Fruit fly (Drosophila melanogaster) whole organism, embryonic: ENCODE data around the gene CG13898.

Experiments used
- Atf-2 ChIP-seq: fragments of 200-800 bp; sonication (Bioruptor generic); optimal IDR thresholded peaks from 2 replicates; lab custom pipeline; 2016; ENCODE audit warnings: missing biosample characterization, missing genetic modification characterization
- Atf6 ChIP-seq: fragments of 200-800 bp; sonication (Bioruptor generic); IDR thresholded peaks from 2 replicates; pipeline ENCODE4 v1.3.6; 2022; ENCODE audit warnings: missing biosample characterization, missing genetic modification characterization
- CG10959 ChIP-seq: fragments of 200-800 bp; sonication (Bioruptor generic); IDR thresholded peaks from 2 replicates; pipeline ENCODE4 v1.3.6; 2022; ENCODE audit warnings: missing biosample characterization, missing genetic modification characterization
- CG11085 ChIP-seq: fragments of 200-800 bp; sonication (Bioruptor generic); IDR thresholded peaks from 2 replicates; pipeline ENCODE4 v1.3.6; 2022; ENCODE audit warnings: missing biosample characterization, missing genetic modification characterization
- CG13624 ChIP-seq: fragments of 200-800 bp; sonication (Bioruptor generic); optimal IDR thresholded peaks from 2 replicates; lab custom pipeline; 2016; ENCODE audit warnings: missing biosample characterization, missing genetic modification characterization
- CG15073 ChIP-seq: fragments of 200-800 bp; sonication (Bioruptor generic); optimal IDR thresholded peaks from 2 replicates; lab custom pipeline; 2016; ENCODE audit warnings: missing biosample characterization, missing genetic modification characterization
- CG1529 ChIP-seq: fragments of 200-800 bp; sonication (Bioruptor generic); optimal IDR thresholded peaks from 3 replicates; lab custom pipeline; 2018; ENCODE audit warnings: missing biosample characterization, missing genetic modification characterization
- CG15696 ChIP-seq: fragments of 200-800 bp; sonication (Bioruptor generic); optimal IDR thresholded peaks from 2 replicates; lab custom pipeline; 2019; ENCODE audit warnings: missing biosample characterization, mild to moderate bottlenecking, missing genetic modification characterization, moderate library complexity
- CG16779 ChIP-seq: fragments of 200-800 bp; sonication (Bioruptor generic); IDR thresholded peaks from 2 replicates; pipeline ENCODE4 v1.3.6; 2022; ENCODE audit warnings: missing biosample characterization, missing genetic modification characterization
- CG17186 ChIP-seq: fragments of 200-800 bp; sonication (Bioruptor generic); optimal IDR thresholded peaks from 3 replicates; lab custom pipeline; 2017; ENCODE audit warnings: missing biosample characterization, missing genetic modification reagents, missing genetic modification characterization
- CG17612 ChIP-seq: fragments of 200-800 bp; sonication (Bioruptor generic); IDR thresholded peaks from 2 replicates; pipeline ENCODE4 v1.3.6; 2022; ENCODE audit warnings: missing biosample characterization, missing genetic modification characterization
- CG18476 ChIP-seq: fragments of 200-800 bp; sonication (Bioruptor generic); optimal IDR thresholded peaks from 2 replicates; lab custom pipeline; 2016; ENCODE audit warnings: missing biosample characterization, mild to moderate bottlenecking, missing genetic modification characterization
- CG18599 ChIP-seq: fragments of 200-800 bp; sonication (Bioruptor generic); optimal IDR thresholded peaks from 3 replicates; lab custom pipeline; 2017; ENCODE audit warnings: missing biosample characterization, missing genetic modification characterization, mild to moderate bottlenecking, moderate library complexity, missing genetic modification reagents
- CG18764 ChIP-seq: fragments of 200-800 bp; sonication (Bioruptor generic); optimal IDR thresholded peaks from 3 replicates; lab custom pipeline; 2016; ENCODE audit warnings: missing biosample characterization, missing genetic modification characterization
- CG2116 ChIP-seq: fragments of 200-800 bp; sonication (Bioruptor generic); optimal IDR thresholded peaks from 3 replicates; lab custom pipeline; 2018; ENCODE audit warnings: missing biosample characterization, mild to moderate bottlenecking, missing genetic modification characterization
- CG2202 ChIP-seq: fragments of 200-800 bp; sonication (Bioruptor generic); optimal IDR thresholded peaks from 2 replicates; lab custom pipeline; 2018; ENCODE audit warnings: missing biosample characterization, mild to moderate bottlenecking, missing genetic modification characterization
- CG4404 ChIP-seq: fragments of 200-800 bp; sonication (Bioruptor generic); IDR thresholded peaks from 2 replicates; pipeline ENCODE4 v1.3.6; 2022; ENCODE audit warnings: missing biosample characterization, missing genetic modification characterization
- CG6854 ChIP-seq: fragments of 200-800 bp; sonication (Bioruptor generic); optimal IDR thresholded peaks from 3 replicates; lab custom pipeline; 2017; ENCODE audit warnings: missing biosample characterization, mild to moderate bottlenecking, missing genetic modification characterization
- CG8944 ChIP-seq: fragments of 200-800 bp; sonication (Bioruptor generic); optimal IDR thresholded peaks from 3 replicates; lab custom pipeline; 2016; ENCODE audit warnings: missing biosample characterization, missing genetic modification characterization
- CG9817 ChIP-seq: fragments of 200-800 bp; sonication (Bioruptor generic); optimal IDR thresholded peaks from 2 replicates; lab custom pipeline; 2018; ENCODE audit warnings: missing biosample characterization, mild to moderate bottlenecking, missing genetic modification characterization, moderate library complexity
- CHES-1-like ChIP-seq: fragments of 200-800 bp; sonication (Bioruptor generic); optimal IDR thresholded peaks from 2 replicates; lab custom pipeline; 2016; ENCODE audit warnings: missing biosample characterization, missing genetic modification characterization
- D19B ChIP-seq: fragments of 200-800 bp; sonication (Bioruptor generic); optimal IDR thresholded peaks from 2 replicates; lab custom pipeline; 2017; ENCODE audit warnings: missing biosample characterization, mild to moderate bottlenecking, missing genetic modification characterization
- Dbx ChIP-seq: fragments of 200-800 bp; sonication (Bioruptor generic); IDR thresholded peaks from 3 replicates; pipeline ENCODE4 v1.3.6; 2022; ENCODE audit warnings: missing biosample characterization, missing genetic modification characterization
- Ets65A ChIP-seq: fragments of 200-800 bp; sonication (Bioruptor generic); peaks from one replicate; lab custom pipeline; 2016; ENCODE audit warnings: missing biosample characterization, missing genetic modification characterization
- Gsc ChIP-seq: fragments of 200-800 bp; sonication (Bioruptor generic); IDR thresholded peaks from 2 replicates; pipeline ENCODE4 v1.3.6; 2022; ENCODE audit warnings: missing biosample characterization, missing genetic modification characterization
- HHEX ChIP-seq: fragments of 200-800 bp; sonication (Bioruptor generic); optimal IDR thresholded peaks from 3 replicates; lab custom pipeline; 2017; ENCODE audit warnings: missing biosample characterization, mild to moderate bottlenecking, missing genetic modification characterization, missing genetic modification reagents
- HmgZ ChIP-seq: fragments of 200-800 bp; sonication (Bioruptor generic); optimal IDR thresholded peaks from 2 replicates; lab custom pipeline; 2018; ENCODE audit warnings: missing biosample characterization, mild to moderate bottlenecking, missing genetic modification characterization
- Mes4 ChIP-seq: fragments of 200-800 bp; sonication (Bioruptor generic); optimal IDR thresholded peaks from 2 replicates; lab custom pipeline; 2016; ENCODE audit warnings: missing biosample characterization, missing genetic modification characterization
- NC2α ChIP-seq: fragments of 200-800 bp; sonication (Bioruptor generic); optimal IDR thresholded peaks from 2 replicates; lab custom pipeline; 2016; ENCODE audit warnings: missing biosample characterization, missing genetic modification characterization
- Oaz ChIP-seq: fragments of 200-800 bp; sonication (Bioruptor generic); IDR thresholded peaks from 2 replicates; pipeline ENCODE4 v1.3.6; 2022; ENCODE audit warnings: missing biosample characterization, missing genetic modification characterization
- Ptx1 ChIP-seq: fragments of 200-800 bp; sonication (Bioruptor generic); IDR thresholded peaks from 2 replicates; pipeline ENCODE4 v1.3.6; 2022; ENCODE audit warnings: missing biosample characterization, missing genetic modification characterization
- Tbp ChIP-seq: fragments of >200 bp; optimal IDR thresholded peaks from 2 replicates; lab custom pipeline; 2018; ENCODE audit warnings: missing biosample characterization, missing genetic modification characterization
- ci ChIP-seq: fragments of 200-800 bp; sonication (Bioruptor generic); IDR thresholded peaks from 3 replicates; pipeline ENCODE4 v1.3.6; 2022; ENCODE audit warnings: missing biosample characterization, missing genetic modification characterization
- corto ChIP-seq: fragments of 200-800 bp; sonication (Bioruptor generic); optimal IDR thresholded peaks from 2 replicates; lab custom pipeline; 2016; ENCODE audit warnings: missing biosample characterization, mild to moderate bottlenecking, missing genetic modification characterization, moderate library complexity
- dan ChIP-seq: fragments of 200-800 bp; sonication (Bioruptor generic); IDR thresholded peaks from 2 replicates; pipeline ENCODE4 v1.3.6; 2022; ENCODE audit warnings: missing biosample characterization, missing genetic modification characterization
- dati ChIP-seq: fragments of 200-800 bp; sonication (Bioruptor generic); IDR thresholded peaks from 2 replicates; pipeline ENCODE4 v1.3.6; 2022; ENCODE audit warnings: missing biosample characterization, missing genetic modification characterization
- dimm ChIP-seq: fragments of 200-800 bp; sonication (Bioruptor generic); IDR thresholded peaks from 2 replicates; pipeline ENCODE4 v1.3.6; 2022; ENCODE audit warnings: missing biosample characterization, missing genetic modification characterization
- ems ChIP-seq: fragments of 200-800 bp; sonication (Bioruptor generic); optimal IDR thresholded peaks from 3 replicates; lab custom pipeline; 2016; ENCODE audit warnings: missing biosample characterization, missing genetic modification characterization
- en ChIP-seq: fragments of 200-800 bp; sonication (Bioruptor generic); optimal IDR thresholded peaks from 2 replicates; lab custom pipeline; 2016; ENCODE audit warnings: missing biosample characterization, missing genetic modification characterization
- fd102C ChIP-seq: fragments of 200-800 bp; sonication (Bioruptor generic); optimal IDR thresholded peaks from 2 replicates; lab custom pipeline; 2018; ENCODE audit warnings: missing biosample characterization, mild to moderate bottlenecking, missing genetic modification characterization, moderate library complexity
- fu2 ChIP-seq: fragments of 200-800 bp; sonication (Bioruptor generic); optimal IDR thresholded peaks from 2 replicates; lab custom pipeline; 2016; ENCODE audit warnings: missing biosample characterization, missing genetic modification characterization
- gcm ChIP-seq: fragments of 200-800 bp; sonication (Bioruptor generic); optimal IDR thresholded peaks from 2 replicates; lab custom pipeline; 2019; ENCODE audit warnings: missing biosample characterization, mild to moderate bottlenecking, missing genetic modification characterization, moderate library complexity
- gfzf ChIP-seq: fragments of 200-800 bp; sonication (Bioruptor generic); optimal IDR thresholded peaks from 2 replicates; lab custom pipeline; 2016; ENCODE audit warnings: missing biosample characterization, mild to moderate bottlenecking, missing genetic modification characterization, moderate library complexity
- gro ChIP-seq: fragments of 200-800 bp; sonication (Bioruptor generic); optimal IDR thresholded peaks from 2 replicates; lab custom pipeline; 2016; ENCODE audit warnings: missing biosample characterization, missing genetic modification characterization
- insv ChIP-seq, 2 experiments: fragments of 200-800 bp; sonication (Bioruptor generic); optimal IDR thresholded peaks; 3 replicates each; lab custom pipeline; 2016 to 2018; ENCODE audit warnings: missing biosample characterization in 2 of 2, missing genetic modification characterization in 2 of 2
- jumu ChIP-seq: fragments of 200-800 bp; sonication (Bioruptor generic); optimal IDR thresholded peaks from 3 replicates; lab custom pipeline; 2016; ENCODE audit warnings: missing biosample characterization, missing genetic modification characterization
- nau ChIP-seq: fragments of 200-800 bp; sonication (Bioruptor generic); optimal IDR thresholded peaks from 3 replicates; lab custom pipeline; 2017; ENCODE audit warnings: missing biosample characterization, mild to moderate bottlenecking, missing genetic modification characterization, missing genetic modification reagents
- oc ChIP-seq: fragments of 200-800 bp; sonication (Bioruptor generic); optimal IDR thresholded peaks from 2 replicates; lab custom pipeline; 2018; ENCODE audit warnings: missing biosample characterization, mild to moderate bottlenecking, missing genetic modification characterization, moderate library complexity
- pros ChIP-seq: fragments of 200-800 bp; sonication (Bioruptor generic); optimal IDR thresholded peaks from 3 replicates; lab custom pipeline; 2019; ENCODE audit warnings: missing biosample characterization, mild to moderate bottlenecking, missing genetic modification characterization, moderate library complexity
- rib ChIP-seq: fragments of 200-800 bp; sonication (Bioruptor generic); IDR thresholded peaks from 2 replicates; pipeline ENCODE4 v1.3.6; 2022; ENCODE audit warnings: missing biosample characterization, missing genetic modification characterization
- schlank ChIP-seq: fragments of 200-800 bp; sonication (Bioruptor generic); optimal IDR thresholded peaks from 2 replicates; lab custom pipeline; 2018; ENCODE audit warnings: missing biosample characterization, mild to moderate bottlenecking, missing genetic modification characterization
- so ChIP-seq: fragments of 200-800 bp; sonication (Bioruptor generic); IDR thresholded peaks from 3 replicates; pipeline ENCODE4 v1.3.6; 2022; ENCODE audit warnings: missing biosample characterization, missing genetic modification characterization
- ssp ChIP-seq: fragments of 200-800 bp; sonication (Bioruptor generic); IDR thresholded peaks from 2 replicates; pipeline ENCODE4 v1.3.6; 2022; ENCODE audit warnings: missing biosample characterization, missing genetic modification characterization

The CG13898 gene

dm6 chr3L:754612-755011 lies 49.2 kb downstream of the CG13898 start (continued):
- TF ChIP-seq CG6854 (no peak), fd102C (GFP tag; lab: Kevin White, UChicago) (no peak), corto (GFP tag; lab: Kevin White, UChicago) (no peak), Mes4 (GFP tag; lab: Kevin White, UChicago) (no peak), CG18599 (GFP tag; lab: Kevin White, UChicago) (no peak), CG4404 (GFP tag; lab: Robert Waterston, UW) (no peak), D19B (no peak), NC2α (no peak), Ets65A (GFP tag; lab: Kevin White, UChicago) (peak; percentile 91), CG8944 (GFP tag; lab: Kevin White, UChicago) (no peak), rib (GFP tag; lab: Robert Waterston, UW) (no peak), CG17186 (GFP tag; lab: Kevin White, UChicago) (no peak), jumu (GFP tag; lab: Kevin White, UChicago) (no peak), dimm (GFP tag; lab: Robert Waterston, UW) (no peak), ci (GFP tag; lab: Robert Waterston, UW) (0 out of 3 replicates have a peak, but pooled peaks have one; percentile 52), Gsc (GFP tag; lab: Robert Waterston, UW) (no peak), so (GFP tag; lab: Robert Waterston, UW) (no peak), CG16779 (GFP tag; lab: Robert Waterston, UW) (no peak), HHEX (GFP tag; lab: Kevin White, UChicago) (no peak), CG10959 (GFP tag; lab: Robert Waterston, UW) (peak; percentile 46; the same call in 1 of the 2 replicates), Dbx (no peak), CG2202 (tag; lab: Kevin White, UChicago) (no peak), dan (no peak), CG1529 (GFP tag; lab: Kevin White, UChicago) (peak; percentile 36), oc (tag; lab: Kevin White, UChicago) (no peak), ssp (GFP tag; lab: Robert Waterston, UW) (0 out of 2 replicates have a peak, but pooled peaks have one; percentile 31), schlank (tag; lab: Kevin White, UChicago) (no peak), CHES-1-like (GFP tag; lab: Kevin White, UChicago) (no peak), CG17612 (GFP tag; lab: Robert Waterston, UW) (no peak), CG18476 (GFP tag; lab: Kevin White, UChicago) (no peak), Atf-2 (no peak), dati (GFP tag; lab: Robert Waterston, UW) (no peak), CG13624 (GFP tag; lab: Kevin White, UChicago) (no peak), HmgZ (tag; lab: Kevin White, UChicago) (no peak), Oaz (no peak; the same call in 1 of the 2 replicates), CG2116 (GFP tag; lab: Kevin White, UChicago) (no peak), CG9817 (tag; lab: Kevin White, UChicago) (no peak), Atf6 (GFP tag; lab: Robert Waterston, UW) (no peak), nau (no peak), Ptx1 (peak; percentile 56), fu2 (GFP tag; lab: Kevin White, UChicago) (no peak), insv (GFP tag; optimal IDR thresholded peaks at IDR 0.05; lab: Kevin White, UChicago) (no peak), CG18764 (GFP tag; lab: Kevin White, UChicago) (no peak), CG11085 (no peak), ems (GFP tag; lab: Kevin White, UChicago) (peak; percentile 2), gcm (GFP tag; lab: Kevin White, UChicago) (peak; percentile 17), CG15696 (tag; lab: Kevin White, UChicago) (no peak), en (GFP tag; lab: Kevin White, UChicago) (no peak), pros (GFP tag; lab: Kevin White, UChicago) (no peak), gfzf (no peak), Tbp (GFP tag; lab: Kevin White, UChicago) (no peak), gro (no peak), CG15073 (GFP tag; lab: Kevin White, UChicago) (no peak)
